Fruit fly (Drosophila melanogaster) whole organism, embryonic: ENCODE data around the gene AMPdeam.

ENCODE experiments used
- CG10366 ChIP-seq: fragments of 200-800 bp; sonication (Bioruptor generic); IDR thresholded peaks from 2 replicates; pipeline ENCODE4 v1.3.6; 2022; ENCODE audit warnings: missing biosample characterization, missing genetic modification characterization
- CG10654 ChIP-seq: fragments of 200-800 bp; sonication (Bioruptor generic); optimal IDR thresholded peaks from 2 replicates; lab custom pipeline; 2016; ENCODE audit warnings: missing biosample characterization, missing genetic modification characterization
- CG10979 ChIP-seq: fragments of 200-800 bp; sonication (Bioruptor generic); optimal IDR thresholded peaks from 2 replicates; lab custom pipeline; 2018; ENCODE audit warnings: missing biosample characterization, mild to moderate bottlenecking, missing genetic modification characterization, moderate library complexity
- CG12219 ChIP-seq: fragments of 200-800 bp; sonication (Bioruptor generic); optimal IDR thresholded peaks from 3 replicates; lab custom pipeline; 2018; ENCODE audit warnings: missing biosample characterization, mild to moderate bottlenecking, missing genetic modification characterization
- CG14860 ChIP-seq: fragments of 200-800 bp; sonication (Bioruptor generic); IDR thresholded peaks from 3 replicates; pipeline ENCODE4 v1.3.6; 2022; ENCODE audit warnings: missing biosample characterization, missing genetic modification characterization; ENCODE audit not compliant: partially characterized antibody
- CG17568 ChIP-seq: fragments of 200-800 bp; sonication (Bioruptor generic); optimal IDR thresholded peaks from 2 replicates; lab custom pipeline; 2018; ENCODE audit warnings: missing biosample characterization, mild to moderate bottlenecking, missing genetic modification characterization, moderate library complexity
- CG30431 ChIP-seq: fragments of 200-800 bp; sonication (Bioruptor generic); optimal IDR thresholded peaks from 2 replicates; lab custom pipeline; 2017; ENCODE audit warnings: missing biosample characterization, missing genetic modification characterization
- CG31365 ChIP-seq: fragments of 200-800 bp; sonication (Bioruptor generic); optimal IDR thresholded peaks from 2 replicates; lab custom pipeline; 2018; ENCODE audit warnings: missing biosample characterization, mild to moderate bottlenecking, missing genetic modification characterization
- CG34422 ChIP-seq: fragments of 200-800 bp; sonication (Bioruptor generic); IDR thresholded peaks from 3 replicates; pipeline ENCODE4 v1.3.6; 2022; ENCODE audit warnings: missing biosample characterization, missing genetic modification characterization
- CG5245 ChIP-seq: fragments of 200-800 bp; sonication (Bioruptor generic); optimal IDR thresholded peaks from 3 replicates; lab custom pipeline; 2016; ENCODE audit warnings: missing biosample characterization, missing genetic modification characterization
- CG7372 ChIP-seq: fragments of 200-800 bp; sonication (Bioruptor generic); IDR thresholded peaks from 2 replicates; pipeline ENCODE4 v1.3.6; 2022; ENCODE audit warnings: missing biosample characterization, missing genetic modification characterization
- CG7839 ChIP-seq: fragments of 200-800 bp; sonication (Bioruptor generic); optimal IDR thresholded peaks from 3 replicates; lab custom pipeline; 2018; ENCODE audit warnings: missing biosample characterization, mild to moderate bottlenecking, missing genetic modification characterization, moderate library complexity
- CG7963 ChIP-seq: fragments of 200-800 bp; sonication (Bioruptor generic); IDR thresholded peaks from 3 replicates; pipeline ENCODE4 v1.3.6; 2022; ENCODE audit warnings: missing biosample characterization, missing genetic modification characterization; ENCODE audit not compliant: partially characterized antibody
- CG7987 ChIP-seq: fragments of 200-800 bp; sonication (Bioruptor generic); optimal IDR thresholded peaks from 2 replicates; lab custom pipeline; 2018; ENCODE audit warnings: missing biosample characterization, mild to moderate bottlenecking, missing genetic modification characterization, moderate library complexity
- CG9215 ChIP-seq: fragments of 200-800 bp; sonication (Bioruptor generic); IDR thresholded peaks from 2 replicates; pipeline ENCODE4 v1.3.6; 2022; ENCODE audit warnings: missing biosample characterization, missing genetic modification characterization
- CG9609 ChIP-seq: fragments of 200-800 bp; sonication (Bioruptor generic); optimal IDR thresholded peaks from 3 replicates; lab custom pipeline; 2016; ENCODE audit warnings: missing biosample characterization, missing genetic modification characterization
- Dad ChIP-seq: fragments of 200-800 bp; sonication (Bioruptor generic); optimal IDR thresholded peaks from 3 replicates; lab custom pipeline; 2016; ENCODE audit warnings: missing biosample characterization, missing genetic modification characterization
- Drgx ChIP-seq: fragments of 200-800 bp; sonication (Bioruptor generic); IDR thresholded peaks from 2 replicates; pipeline ENCODE4 v1.3.6; 2022; ENCODE audit warnings: missing biosample characterization, missing genetic modification characterization
- H15 ChIP-seq: fragments of 200-800 bp; sonication (Bioruptor generic); IDR thresholded peaks from 3 replicates; pipeline ENCODE4 v1.3.6; 2022; ENCODE audit warnings: missing biosample characterization, missing genetic modification characterization
- Jarid2 ChIP-seq: fragments of 200-800 bp; sonication (Bioruptor generic); optimal IDR thresholded peaks from 3 replicates; lab custom pipeline; 2017; ENCODE audit warnings: mild to moderate bottlenecking, missing biosample characterization, missing genetic modification reagents, missing genetic modification characterization
- MBD-R2 ChIP-seq: fragments of 200-800 bp; sonication (Bioruptor generic); IDR thresholded peaks from 2 replicates; pipeline ENCODE4 v1.3.6; 2022; ENCODE audit warnings: missing biosample characterization, missing genetic modification characterization
- Med ChIP-seq: fragments of 200-800 bp; sonication (Bioruptor generic); peaks from one replicate; lab custom pipeline; 2016; ENCODE audit warnings: missing biosample characterization, missing genetic modification characterization, mild to moderate bottlenecking, inconsistent platforms, moderate library complexity
- NFAT ChIP-seq: fragments of 200-800 bp; sonication (Bioruptor generic); IDR thresholded peaks from 2 replicates; pipeline ENCODE4 v1.3.6; 2022; ENCODE audit warnings: missing biosample characterization, missing genetic modification characterization
- NfI ChIP-seq: fragments of 200-800 bp; sonication (Bioruptor generic); optimal IDR thresholded peaks from 3 replicates; lab custom pipeline; 2018; ENCODE audit warnings: missing biosample characterization, mild to moderate bottlenecking, missing genetic modification characterization, moderate library complexity
- aop ChIP-seq: fragments of 200-800 bp; sonication (Bioruptor generic); IDR thresholded peaks from 2 replicates; pipeline ENCODE4 v1.3.6; 2022; ENCODE audit warnings: missing biosample characterization, missing genetic modification characterization
- ara ChIP-seq: fragments of 200-800 bp; sonication (Bioruptor generic); IDR thresholded peaks from 2 replicates; pipeline ENCODE4 v1.3.6; 2022; ENCODE audit warnings: missing biosample characterization, missing genetic modification characterization
- bab2 ChIP-seq: fragments of 200-800 bp; sonication (Bioruptor generic); optimal IDR thresholded peaks from 2 replicates; lab custom pipeline; 2016; ENCODE audit warnings: missing biosample characterization, missing genetic modification characterization
- crc ChIP-seq: fragments of 200-800 bp; sonication (Bioruptor generic); optimal IDR thresholded peaks from 2 replicates; lab custom pipeline; 2016; ENCODE audit warnings: missing biosample characterization, missing genetic modification characterization
- crol ChIP-seq: fragments of 200-800 bp; sonication (Bioruptor generic); IDR thresholded peaks from 2 replicates; pipeline ENCODE4 v1.3.6; 2022; ENCODE audit warnings: missing biosample characterization, missing genetic modification characterization
- da ChIP-seq: fragments of 200-800 bp; sonication (Bioruptor generic); optimal IDR thresholded peaks from 2 replicates; lab custom pipeline; 2016; ENCODE audit warnings: missing biosample characterization, missing genetic modification characterization
- dmrt99B ChIP-seq: fragments of 200-800 bp; sonication (Bioruptor generic); optimal IDR thresholded peaks from 2 replicates; lab custom pipeline; 2018; ENCODE audit warnings: missing biosample characterization, mild to moderate bottlenecking, missing genetic modification characterization, moderate library complexity
- fd3F ChIP-seq: fragments of 200-800 bp; sonication (Bioruptor generic); optimal IDR thresholded peaks from 2 replicates; lab custom pipeline; 2018; ENCODE audit warnings: missing biosample characterization, mild to moderate bottlenecking, missing genetic modification characterization, moderate library complexity
- fd64A ChIP-seq: fragments of 200-800 bp; sonication (Bioruptor generic); optimal IDR thresholded peaks from 3 replicates; lab custom pipeline; 2018; ENCODE audit warnings: missing biosample characterization, mild to moderate bottlenecking, missing genetic modification characterization
- grau ChIP-seq: fragments of 200-800 bp; optimal IDR thresholded peaks from 3 replicates; lab custom pipeline; 2019; ENCODE audit warnings: missing biosample characterization, mild to moderate bottlenecking, missing genetic modification characterization, moderate library complexity
- grn ChIP-seq: fragments of 200-800 bp; sonication (Bioruptor generic); optimal IDR thresholded peaks from 3 replicates; lab custom pipeline; 2017; ENCODE audit warnings: missing biosample characterization, missing genetic modification characterization
- hkb ChIP-seq, 2 experiments: fragments of 200-800 bp in 1 of 2; fragments of >200 bp in 1 of 2; sonication (Bioruptor generic) in 1 of 2; IDR thresholded peaks in 1 of 2; optimal IDR thresholded peaks in 1 of 2; 2 replicates each; pipeline versions ENCODE4 v1.3.6 to Lab custom; 2017 to 2022; ENCODE audit warnings: missing biosample characterization in 1 of 2, missing genetic modification characterization in 1 of 2
- kni ChIP-seq: fragments of 200-800 bp; sonication (Bioruptor generic); optimal IDR thresholded peaks from 3 replicates; lab custom pipeline; 2017; ENCODE audit warnings: mild to moderate bottlenecking, missing biosample characterization, missing genetic modification reagents, missing genetic modification characterization
- lov ChIP-seq, 2 experiments: fragments of 200-800 bp in 1 of 2; fragments of >200 bp in 1 of 2; sonication (Bioruptor generic) in 1 of 2; IDR thresholded peaks in 1 of 2; optimal IDR thresholded peaks in 1 of 2; 2 replicates in 1 of 2; 3 replicates in 1 of 2; pipeline versions ENCODE4 v1.3.6 to Lab custom; 2017 to 2022; ENCODE audit warnings: missing biosample characterization in 1 of 2, missing genetic modification characterization in 1 of 2
- nerfin-1 ChIP-seq: fragments of 200-800 bp; sonication (Bioruptor generic); optimal IDR thresholded peaks from 3 replicates; lab custom pipeline; 2019; ENCODE audit warnings: missing biosample characterization, mild to moderate bottlenecking, missing genetic modification characterization, moderate library complexity
- salm ChIP-seq: fragments of 200-800 bp; sonication (Bioruptor generic); optimal IDR thresholded peaks from 2 replicates; lab custom pipeline; 2018; ENCODE audit warnings: missing biosample characterization, mild to moderate bottlenecking, missing genetic modification characterization
- sd ChIP-seq: fragments of 200-800 bp; sonication (Bioruptor generic); optimal IDR thresholded peaks from 3 replicates; lab custom pipeline; 2018; ENCODE audit warnings: missing biosample characterization, mild to moderate bottlenecking, missing genetic modification characterization, moderate library complexity
- shn ChIP-seq: fragments of 200-800 bp; sonication (Bioruptor generic); optimal IDR thresholded peaks from 3 replicates; lab custom pipeline; 2016; ENCODE audit warnings: missing biosample characterization, missing genetic modification characterization
- trh ChIP-seq: fragments of 200-800 bp; sonication (Bioruptor generic); optimal IDR thresholded peaks from 2 replicates; lab custom pipeline; 2016; ENCODE audit warnings: missing biosample characterization, missing genetic modification characterization
- usp ChIP-seq: fragments of >200 bp; optimal IDR thresholded peaks from 2 replicates; lab custom pipeline; 2017; ENCODE audit warnings: missing biosample characterization, missing genetic modification characterization
- z ChIP-seq: fragments of 200-800 bp; sonication (Bioruptor generic); IDR thresholded peaks from 3 replicates; pipeline ENCODE4 v1.3.6; 2022; ENCODE audit warnings: missing biosample characterization, missing genetic modification characterization

The AMPdeam gene

DNA sequence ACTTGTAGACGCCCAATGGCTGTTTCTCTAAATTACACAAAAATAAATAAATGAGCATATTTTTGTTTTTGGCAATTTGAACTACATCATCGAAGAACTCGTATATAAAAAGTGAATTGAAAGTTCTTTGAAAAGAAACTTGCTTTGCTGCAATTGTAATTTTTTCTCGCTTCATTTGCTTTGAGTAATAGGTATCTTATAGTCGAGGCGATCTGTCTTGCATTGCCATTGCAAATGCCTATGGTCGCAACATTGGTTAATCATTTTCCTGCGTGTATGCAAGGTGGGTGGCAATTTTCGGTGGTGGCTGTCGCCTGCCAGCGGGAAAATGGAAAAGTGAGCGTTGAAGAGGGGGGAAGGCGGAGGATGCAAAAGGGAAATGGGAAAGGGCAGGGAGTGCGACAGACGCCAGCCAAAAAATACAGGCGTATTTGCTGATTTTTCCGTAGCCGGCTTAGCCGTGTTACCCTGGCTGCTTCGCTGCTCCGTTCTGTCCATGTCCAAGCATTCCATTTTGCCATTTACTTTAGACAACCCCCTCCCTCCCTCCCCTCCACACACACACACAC, 58.3 kb downstream of the AMPdeam start (continued):
- TF ChIP-seq aop (GFP tag; lab: Robert Waterston, UW): no peak
- no peak for TF ChIP-seq crc (GFP tag; lab: Kevin White, UChicago)
- peak; percentile 11 for TF ChIP-seq grau (tag; lab: Kevin White, UChicago)
- no peak for TF ChIP-seq CG34422
- TF ChIP-seq fd64A (GFP tag; lab: Kevin White, UChicago): no peak
- no peak for TF ChIP-seq CG7987 (GFP tag; lab: Kevin White, UChicago)
- TF ChIP-seq CG7372 (GFP tag; lab: Robert Waterston, UW): no peak
- TF ChIP-seq CG31365 (tag; lab: Kevin White, UChicago): no peak
- TF ChIP-seq CG7839 (tag; lab: Kevin White, UChicago): peak; percentile 20
- no peak for TF ChIP-seq z (GFP tag; lab: Robert Waterston, UW)
- peak; percentile 81 for TF ChIP-seq Med (GFP tag; lab: Kevin White, UChicago)
- no peak for TF ChIP-seq NfI
- TF ChIP-seq CG14860 (GFP tag; lab: Robert Waterston, UW): peak; percentile 47; the same call in 2 of the 3 replicates
- TF ChIP-seq CG10654 (GFP tag; lab: Kevin White, UChicago): no peak
- peak; percentile 16 for TF ChIP-seq CG10979 (tag; lab: Kevin White, UChicago)
- no peak for TF ChIP-seq salm
- peak; percentile 74 for TF ChIP-seq crol (GFP tag; lab: Robert Waterston, UW)
- TF ChIP-seq kni (GFP tag; lab: Kevin White, UChicago): peak; percentile 16
- no peak for TF ChIP-seq Jarid2 (GFP tag; lab: Kevin White, UChicago)
- no peak for TF ChIP-seq CG5245
- no peak for TF ChIP-seq CG9215 (GFP tag; lab: Robert Waterston, UW)
- no peak for TF ChIP-seq sd
- TF ChIP-seq CG9609 (GFP tag; lab: Kevin White, UChicago): no peak
- peak; percentile 88 for TF ChIP-seq nerfin-1 (tag; lab: Kevin White, UChicago)
- TF ChIP-seq da (GFP tag; lab: Kevin White, UChicago): no peak
- TF ChIP-seq CG17568 (GFP tag; lab: Kevin White, UChicago): no peak
- no peak for TF ChIP-seq bab2
- no peak for TF ChIP-seq CG30431
- TF ChIP-seq ara (GFP tag; lab: Robert Waterston, UW): no peak
- no peak for TF ChIP-seq fd3F (GFP tag; lab: Kevin White, UChicago)
- no peak for TF ChIP-seq usp
- no peak for TF ChIP-seq grn (GFP tag; lab: Kevin White, UChicago)
- peak; percentile 31; the same call in 1 of the 3 replicates for TF ChIP-seq CG7963 (GFP tag; lab: Robert Waterston, UW)
- no peak for TF ChIP-seq CG12219 (GFP tag; lab: Kevin White, UChicago)
- no peak for TF ChIP-seq trh (GFP tag; lab: Kevin White, UChicago)
- TF ChIP-seq lov (optimal IDR thresholded peaks at IDR 0.05; lab: Kevin White, UChicago): no peak
- no peak for TF ChIP-seq lov (GFP tag; IDR thresholded peaks at IDR 0.05; lab: Robert Waterston, UW)
- TF ChIP-seq dmrt99B (tag; lab: Kevin White, UChicago): peak; percentile 6
- TF ChIP-seq hkb (optimal IDR thresholded peaks at IDR 0.05; lab: Kevin White, UChicago): no peak
- TF ChIP-seq hkb (GFP tag; IDR thresholded peaks at IDR 0.05; lab: Robert Waterston, UW): no peak
- TF ChIP-seq NFAT (GFP tag; lab: Robert Waterston, UW): no peak
- TF ChIP-seq Dad (GFP tag; lab: Kevin White, UChicago): no peak
- TF ChIP-seq CG10366 (GFP tag; lab: Robert Waterston, UW): no peak
- TF ChIP-seq Drgx (GFP tag; lab: Robert Waterston, UW): no peak
- no peak for TF ChIP-seq MBD-R2 (GFP tag; lab: Robert Waterston, UW)
- no peak for TF ChIP-seq H15 (GFP tag; lab: Robert Waterston, UW)
- TF ChIP-seq shn: no peak
